Worm (Caenorhabditis elegans): Measurements from ENCODE around the gene sap-49.

The sap-49 gene

ce11 chrII:8075324-8075810 is 39.8 kb upstream of the sap-49 start, which contains the start of gene K02C4.2 (continued):
- no peak for TF ChIP-seq peb-1 (tag; optimal IDR thresholded peaks at IDR 0.05)

DNA sequence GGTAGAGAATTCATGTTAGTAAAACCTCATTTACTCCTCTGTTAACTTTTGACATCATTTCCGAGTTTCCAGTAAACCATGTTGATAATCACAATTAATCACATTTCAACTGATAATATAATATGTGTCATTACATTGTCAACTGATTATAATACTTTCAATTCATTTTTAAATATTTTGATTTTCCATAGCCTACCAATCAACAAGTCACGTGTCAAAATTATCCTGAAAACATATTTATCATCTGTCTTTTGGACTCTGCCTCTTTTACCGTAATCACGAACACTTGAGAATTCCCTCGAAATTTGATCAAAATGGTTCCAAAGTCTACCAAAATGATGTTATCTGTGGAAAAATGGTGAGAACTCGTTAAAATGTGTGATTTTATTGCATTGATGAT is 38.5 kb upstream of the sap-49 start:
- TF ChIP-seq fos-1 (tag; optimal IDR thresholded peaks at IDR 0.05) (peak; percentile 47), nhr-237 (tag; optimal IDR thresholded peaks at IDR 0.05) (no peak)

ce11 chrII:8073222-8073621 is 37.7 kb upstream of the sap-49 start, which contains the start of gene gpcp-2:
Gene gpcp-2 (minus strand): TSS chrII:8073374.
- TF ChIP-seq nhr-23 (tag; optimal IDR thresholded peaks at IDR 0.05) (no peak), fos-1 (tag; optimal IDR thresholded peaks at IDR 0.05) (peak; percentile 39)

- TF ChIP-seq aly-2 (tag; optimal IDR thresholded peaks at IDR 0.05) (no peak), nhr-129 (tag; optimal IDR thresholded peaks at IDR 0.05) (peak; percentile 80), nhr-21 (tag; optimal IDR thresholded peaks at IDR 0.05) (peak; percentile 76), ztf-4 (tag; optimal IDR thresholded peaks at IDR 0.05) (peak; percentile 18), nhr-6 (tag; optimal IDR thresholded peaks at IDR 0.05) (peak; percentile 45), lin-11 (tag; optimal IDR thresholded peaks at IDR 0.05) (no peak), snpc-4 (tag; optimal IDR thresholded peaks at IDR 0.05) (peak; percentile 38), zag-1 (tag; optimal IDR thresholded peaks at IDR 0.05) (peak; percentile 53), sem-4 (tag; optimal IDR thresholded peaks at IDR 0.05) (no peak), F13H6.1 (tag; optimal IDR thresholded peaks at IDR 0.05) (peak; percentile 76), egl-27 (tag; optimal IDR thresholded peaks at IDR 0.05) (peak; percentile 3), lsy-2 (tag; optimal IDR thresholded peaks at IDR 0.05) (peak in 1 of 2 experiments; percentile 80), mdl-1 (tag; optimal IDR thresholded peaks at IDR 0.05) (peak in 1 of 2 experiments; percentile 83), nhr-77 (tag; optimal IDR thresholded peaks at IDR 0.05) (no peak), lin-13 (GFP tag; optimal IDR thresholded peaks at IDR 0.05) (peak; percentile 11), fos-1 (tag; optimal IDR thresholded peaks at IDR 0.05) (peak; percentile 26), ceh-16 (tag; optimal IDR thresholded peaks at IDR 0.05) (no peak), C34F6.9 (tag; optimal IDR thresholded peaks at IDR 0.05) (peak; percentile 81), sma-9 (GFP tag; optimal IDR thresholded peaks at IDR 0.05) (peak; percentile 91), sma-9 (tag; optimal IDR thresholded peaks at IDR 0.05) (no peak), unc-62 (GFP tag; optimal IDR thresholded peaks at IDR 0.05) (peak; percentile 63), blmp-1 (tag; optimal IDR thresholded peaks at IDR 0.05; ENCODE audit: insufficient read depth) (peak; percentile 39), crh-2 (tag; optimal IDR thresholded peaks at IDR 0.05) (peak; percentile 77), unc-55 (GFP tag; optimal IDR thresholded peaks at IDR 0.05) (peak; percentile 45), mab-5 (tag; optimal IDR thresholded peaks at IDR 0.05) (peak; percentile 48), ama-1 (optimal IDR thresholded peaks at IDR 0.05) (no peak), nhr-25 (tag; optimal IDR thresholded peaks at IDR 0.05) (peak; percentile 63), ztf-1 (GFP tag; conservative IDR thresholded peaks at IDR 0.05) (no peak)
Observed at ce11 chrII:8071801-8072544, 36.4 kb upstream of the sap-49 start.

ce11 chrII:8071012-8071625 is 35.6 kb upstream of the sap-49 start:
- TF ChIP-seq F13H6.1 (tag; optimal IDR thresholded peaks at IDR 0.05), result no peak
- no peak for TF ChIP-seq nhr-12 (tag; optimal IDR thresholded peaks at IDR 0.05)
- TF ChIP-seq ZK546.5 (tag; optimal IDR thresholded peaks at IDR 0.05), result no peak
- TF ChIP-seq nhr-77 (tag; optimal IDR thresholded peaks at IDR 0.05), result no peak
- TF ChIP-seq nhr-21 (tag; optimal IDR thresholded peaks at IDR 0.05), result peak; percentile 30
- TF ChIP-seq ama-1 (optimal IDR thresholded peaks at IDR 0.05), result no peak
- TF ChIP-seq blmp-1 (tag; optimal IDR thresholded peaks at IDR 0.05; ENCODE audit: insufficient read depth), result peak; percentile 52
- TF ChIP-seq alr-1 (tag; optimal IDR thresholded peaks at IDR 0.05), result no peak
- peak; percentile 33 for TF ChIP-seq crh-2 (tag; optimal IDR thresholded peaks at IDR 0.05)
- no peak for TF ChIP-seq gmeb-1 (tag; optimal IDR thresholded peaks at IDR 0.05)
- TF ChIP-seq egl-27 (tag; optimal IDR thresholded peaks at IDR 0.05), result no peak
- TF ChIP-seq sma-3 (GFP tag; optimal IDR thresholded peaks at IDR 0.05), result peak; percentile 46
- TF ChIP-seq sma-9 (GFP tag; optimal IDR thresholded peaks at IDR 0.05), result peak; percentile 53
- TF ChIP-seq sma-9 (tag; optimal IDR thresholded peaks at IDR 0.05), result no peak
- no peak for TF ChIP-seq nhr-237 (tag; optimal IDR thresholded peaks at IDR 0.05)
- TF ChIP-seq fos-1 (tag; optimal IDR thresholded peaks at IDR 0.05), result peak; percentile 36
